Worm (Caenorhabditis elegans): ENCODE data around the gene R07B7.9.
A peak's percentile ranks its signal among the peaks of the same experiment; 100 is the strongest.

Gene R07B7.9

ce11 chrV:12038783-12039182 lies 41.4 kb downstream of the R07B7.9 start (continued):
- TF ChIP-seq lin-39 (tag; optimal IDR thresholded peaks at IDR 0.05) (no peak), dsc-1 (tag; optimal IDR thresholded peaks at IDR 0.05) (peak; percentile 28)

ce11 chrV:12038317-12038716 lies 41.9 kb downstream of the R07B7.9 start:
- TF ChIP-seq ceh-63 (GFP tag; optimal IDR thresholded peaks at IDR 0.05) (no peak), lin-14 (GFP tag; optimal IDR thresholded peaks at IDR 0.05) (peak; percentile 48), nhr-19 (GFP tag; conservative IDR thresholded peaks at IDR 0.05) (no peak), isw-1 (GFP tag; IDR thresholded peaks at IDR 0.05) (peak; percentile 13; the same call in 1 of the 2 replicates), unc-86 (tag; optimal IDR thresholded peaks at IDR 0.05) (peak; percentile 48)

- TF ChIP-seq F16B12.6 (tag; optimal IDR thresholded peaks at IDR 0.05) = no peak
- no peak for TF ChIP-seq elt-2 (tag; optimal IDR thresholded peaks at IDR 0.05)
- TF ChIP-seq ceh-8 (GFP tag; optimal IDR thresholded peaks at IDR 0.05) = peak; percentile 71
- TF ChIP-seq fos-1 (tag; optimal IDR thresholded peaks at IDR 0.05) = no peak
- TF ChIP-seq dsc-1 (tag; optimal IDR thresholded peaks at IDR 0.05) = peak; percentile 65
- no peak for TF ChIP-seq fkh-10 (GFP tag; optimal IDR thresholded peaks at IDR 0.05)
- no peak for TF ChIP-seq lin-13 (GFP tag; optimal IDR thresholded peaks at IDR 0.05)
- no peak for TF ChIP-seq ceh-82 (tag; optimal IDR thresholded peaks at IDR 0.05)
- no peak for TF ChIP-seq blmp-1 (tag; optimal IDR thresholded peaks at IDR 0.05)
- TF ChIP-seq pax-3 (tag; optimal IDR thresholded peaks at IDR 0.05) = peak; percentile 79
- TF ChIP-seq egl-13 (tag; optimal IDR thresholded peaks at IDR 0.05) = no peak
Observed at ce11 chrV:12037889-12038288, 42.3 kb downstream of the R07B7.9 start.

ce11 chrV:12036129-12036528 lies 44.0 kb downstream of the R07B7.9 start:
- TF ChIP-seq ztf-4 (tag; optimal IDR thresholded peaks at IDR 0.05) (no peak), dsc-1 (tag; optimal IDR thresholded peaks at IDR 0.05) (peak; percentile 52), blmp-1 (tag; optimal IDR thresholded peaks at IDR 0.05) (peak; percentile 7)

- TF ChIP-seq sox-4 (tag; optimal IDR thresholded peaks at IDR 0.05) = no peak
- TF ChIP-seq hlh-17 (GFP tag; optimal IDR thresholded peaks at IDR 0.05; ENCODE audit: borderline replicate concordance) = no peak
- TF ChIP-seq nhr-237 (tag; optimal IDR thresholded peaks at IDR 0.05) = no peak
- no peak for TF ChIP-seq dsc-1 (tag; optimal IDR thresholded peaks at IDR 0.05)
- no peak for TF ChIP-seq tbx-2 (tag; optimal IDR thresholded peaks at IDR 0.05)
- TF ChIP-seq isw-1 (GFP tag; IDR thresholded peaks at IDR 0.05) = no peak
- no peak for TF ChIP-seq nhr-11 (tag; optimal IDR thresholded peaks at IDR 0.05)
- TF ChIP-seq aly-2 (tag; optimal IDR thresholded peaks at IDR 0.05) = no peak
- TF ChIP-seq lin-39 (tag; optimal IDR thresholded peaks at IDR 0.05) = no peak
- TF ChIP-seq ces-1 (GFP tag; optimal IDR thresholded peaks at IDR 0.05) = no peak
- TF ChIP-seq lin-15B (tag; optimal IDR thresholded peaks at IDR 0.05) = no peak
- no peak for TF ChIP-seq ceh-82 (tag; optimal IDR thresholded peaks at IDR 0.05)
- no peak for TF ChIP-seq ceh-90 (tag; optimal IDR thresholded peaks at IDR 0.05)
- no peak for TF ChIP-seq ceh-88 (GFP tag; IDR thresholded peaks at IDR 0.05)
- TF ChIP-seq nhr-47 (tag; optimal IDR thresholded peaks at IDR 0.05) = no peak
- TF ChIP-seq xbp-1 (tag; optimal IDR thresholded peaks at IDR 0.05) = no peak
- TF ChIP-seq sptf-1 (tag; optimal IDR thresholded peaks at IDR 0.05) = no peak
Observed at ce11 chrV:12033841-12034240, 46.3 kb downstream of the R07B7.9 start.

- TF ChIP-seq ces-1 (GFP tag; optimal IDR thresholded peaks at IDR 0.05) (no peak), lsy-2 (tag; optimal IDR thresholded peaks at IDR 0.05) (no peak), ceh-8 (GFP tag; optimal IDR thresholded peaks at IDR 0.05) (no peak), tbx-2 (tag; optimal IDR thresholded peaks at IDR 0.05) (no peak), sup-37 (GFP tag; optimal IDR thresholded peaks at IDR 0.05) (no peak), nhr-11 (tag; optimal IDR thresholded peaks at IDR 0.05) (no peak), lin-15B (tag; optimal IDR thresholded peaks at IDR 0.05) (no peak), unc-30 (tag; optimal IDR thresholded peaks at IDR 0.05) (no peak), irx-1 (tag; optimal IDR thresholded peaks at IDR 0.05) (no peak), swsn-7 (tag; optimal IDR thresholded peaks at IDR 0.05) (no peak), nhr-77 (tag; optimal IDR thresholded peaks at IDR 0.05) (no peak), pag-3 (tag; optimal IDR thresholded peaks at IDR 0.05; ENCODE audit: borderline replicate concordance, insufficient read depth) (no peak), elt-3 (tag; optimal IDR thresholded peaks at IDR 0.05) (no peak), pax-3 (tag; optimal IDR thresholded peaks at IDR 0.05) (no peak), fkh-4 (tag; optimal IDR thresholded peaks at IDR 0.05; ENCODE audit: borderline replicate concordance) (no peak), mdl-1 (tag; optimal IDR thresholded peaks at IDR 0.05) (no peak), nhr-12 (tag; optimal IDR thresholded peaks at IDR 0.05) (no peak), ceh-82 (tag; optimal IDR thresholded peaks at IDR 0.05) (no peak), nhr-47 (tag; optimal IDR thresholded peaks at IDR 0.05) (no peak)
Observed at ce11 chrV:12032060-12032459, 48.1 kb downstream of the R07B7.9 start, which contains the start of gene pkc-1. Gene pkc-1 (minus strand): TSS chrV:12032160.

All from whole organism, L1 larva.